Fruit fly (Drosophila melanogaster) whole organism, prepupa: ENCODE data around the gene CG9512.

Source experiments
- CG11294 ChIP-seq: fragments of 200-800 bp; sonication (Bioruptor generic); IDR thresholded peaks from 2 replicates; pipeline ENCODE4 v1.3.6; 2022; ENCODE audit warnings: missing biosample characterization, missing genetic modification characterization
- CG11762 ChIP-seq: fragments of 200-800 bp; sonication (Bioruptor generic); optimal IDR thresholded peaks from 3 replicates; lab custom pipeline; 2016; ENCODE audit warnings: missing biosample characterization, missing genetic modification characterization; ENCODE audit not compliant: insufficient read depth
- CG11902 ChIP-seq: fragments of 200-800 bp; sonication (Bioruptor generic); optimal IDR thresholded peaks from 3 replicates; lab custom pipeline; 2016; ENCODE audit warnings: missing biosample characterization, missing genetic modification characterization
- CG15336 ChIP-seq: fragments of 200-800 bp; sonication (Bioruptor generic); IDR thresholded peaks from 2 replicates; pipeline ENCODE4 v1.3.6; 2022; ENCODE audit warnings: missing biosample characterization, missing genetic modification characterization
- CG1621 ChIP-seq: fragments of 200-800 bp; sonication (Bioruptor generic); optimal IDR thresholded peaks from 3 replicates; lab custom pipeline; 2018; ENCODE audit warnings: missing biosample characterization, mild to moderate bottlenecking, missing genetic modification characterization
- CG16779 ChIP-seq: fragments of 200-800 bp; sonication (Bioruptor generic); optimal IDR thresholded peaks from 3 replicates; lab custom pipeline; 2017; ENCODE audit warnings: missing biosample characterization, mild to moderate bottlenecking, missing genetic modification characterization
- CG31627 ChIP-seq: fragments of 200-800 bp; sonication (Bioruptor generic); optimal IDR thresholded peaks from 3 replicates; lab custom pipeline; 2016; ENCODE audit warnings: missing biosample characterization, missing genetic modification characterization
- CG32006 ChIP-seq: fragments of 200-800 bp; sonication (Bioruptor generic); optimal IDR thresholded peaks from 3 replicates; lab custom pipeline; 2017; ENCODE audit warnings: missing biosample characterization, mild to moderate bottlenecking, missing genetic modification characterization
- CG34406 ChIP-seq: fragments of 200-800 bp; sonication (Bioruptor generic); optimal IDR thresholded peaks from 3 replicates; lab custom pipeline; 2016; ENCODE audit warnings: missing biosample characterization, missing genetic modification characterization
- CG3919 ChIP-seq: fragments of 200-800 bp; sonication (Bioruptor generic); optimal IDR thresholded peaks from 3 replicates; lab custom pipeline; 2016; ENCODE audit warnings: missing biosample characterization, missing genetic modification characterization
- CG4318 ChIP-seq: fragments of 200-800 bp; sonication (Bioruptor generic); optimal IDR thresholded peaks from 3 replicates; lab custom pipeline; 2017; ENCODE audit warnings: missing biosample characterization, mild to moderate bottlenecking, missing genetic modification characterization
- CG6163 ChIP-seq: fragments of 200-800 bp; sonication (Bioruptor generic); IDR thresholded peaks from 3 replicates; pipeline ENCODE4 v1.3.6; 2022; ENCODE audit warnings: missing biosample characterization, missing genetic modification characterization
- CG6808 ChIP-seq: fragments of 200-800 bp; sonication (Bioruptor generic); optimal IDR thresholded peaks from 3 replicates; lab custom pipeline; 2017; ENCODE audit warnings: missing biosample characterization, missing genetic modification characterization, mild to moderate bottlenecking, moderate library complexity, missing genetic modification reagents
- CG6854 ChIP-seq: fragments of 200-800 bp; sonication (Bioruptor generic); optimal IDR thresholded peaks from 2 replicates; lab custom pipeline; 2017; ENCODE audit warnings: missing biosample characterization, mild to moderate bottlenecking, missing genetic modification characterization
- CG8319 ChIP-seq: fragments of 200-800 bp; sonication (Bioruptor generic); optimal IDR thresholded peaks from 3 replicates; lab custom pipeline; 2016; ENCODE audit warnings: missing biosample characterization, missing genetic modification characterization
- CG8632 ChIP-seq: fragments of 200-800 bp; sonication (Bioruptor generic); optimal IDR thresholded peaks from 3 replicates; lab custom pipeline; 2016; ENCODE audit warnings: missing biosample characterization, missing genetic modification characterization
- Eip78C ChIP-seq: fragments of 200-800 bp; sonication (Bioruptor generic); peaks from one replicate; lab custom pipeline; 2016; ENCODE audit warnings: missing biosample characterization, missing genetic modification characterization
- Ets21C ChIP-seq: fragments of 200-800 bp; sonication (Bioruptor generic); optimal IDR thresholded peaks from 3 replicates; lab custom pipeline; 2016; ENCODE audit warnings: missing biosample characterization, missing genetic modification characterization
- Ets96B ChIP-seq: fragments of 200-800 bp; optimal IDR thresholded peaks from 2 replicates; lab custom pipeline; 2019; ENCODE audit warnings: missing biosample characterization, mild to moderate bottlenecking, missing genetic modification characterization, moderate library complexity
- Gug ChIP-seq: fragments of 200-800 bp; sonication (Bioruptor generic); IDR thresholded peaks from 2 replicates; pipeline ENCODE4 v1.3.6; 2022; ENCODE audit warnings: missing biosample characterization, missing genetic modification characterization
- Hr39 ChIP-seq: fragments of 200-800 bp; sonication (Bioruptor generic); optimal IDR thresholded peaks from 2 replicates; lab custom pipeline; 2016; ENCODE audit warnings: missing biosample characterization, missing genetic modification characterization
- Hr4 ChIP-seq: fragments of 200-800 bp; sonication (Bioruptor generic); optimal IDR thresholded peaks from 3 replicates; lab custom pipeline; 2016; ENCODE audit warnings: missing biosample characterization, missing genetic modification characterization
- Met ChIP-seq: fragments of 200-800 bp; sonication (Bioruptor generic); optimal IDR thresholded peaks from 3 replicates; lab custom pipeline; 2016; ENCODE audit warnings: missing biosample characterization, missing genetic modification characterization
- OdsH ChIP-seq: fragments of 200-800 bp; sonication (Bioruptor generic); optimal IDR thresholded peaks from 3 replicates; lab custom pipeline; 2016; ENCODE audit warnings: missing biosample characterization, missing genetic modification characterization
- Smox ChIP-seq: fragments of 200-800 bp; sonication (Bioruptor generic); optimal IDR thresholded peaks from 3 replicates; lab custom pipeline; 2016; ENCODE audit warnings: missing biosample characterization, missing genetic modification characterization
- Sox102F ChIP-seq: fragments of 200-800 bp; sonication (Bioruptor generic); optimal IDR thresholded peaks from 2 replicates; lab custom pipeline; 2016; ENCODE audit warnings: missing biosample characterization, mild to moderate bottlenecking, missing genetic modification characterization
- Sox14 ChIP-seq: fragments of 200-800 bp; sonication (Bioruptor generic); optimal IDR thresholded peaks from 3 replicates; lab custom pipeline; 2016; ENCODE audit warnings: missing biosample characterization, missing genetic modification characterization
- achi ChIP-seq: fragments of 200-800 bp; sonication (Bioruptor generic); optimal IDR thresholded peaks from 3 replicates; lab custom pipeline; 2016; ENCODE audit warnings: missing biosample characterization, missing genetic modification characterization
- cyc ChIP-seq: fragments of 200-800 bp; sonication (Bioruptor generic); optimal IDR thresholded peaks from 3 replicates; lab custom pipeline; 2016; ENCODE audit warnings: missing biosample characterization, missing genetic modification characterization
- eg ChIP-seq: fragments of 200-800 bp; sonication (Bioruptor generic); IDR thresholded peaks from 3 replicates; pipeline ENCODE4 v1.3.6; 2022; ENCODE audit warnings: missing biosample characterization, missing genetic modification characterization
- esn ChIP-seq: fragments of 200-800 bp; sonication (Bioruptor generic); optimal IDR thresholded peaks from 2 replicates; lab custom pipeline; 2016; ENCODE audit warnings: missing biosample characterization, mild to moderate bottlenecking, missing genetic modification characterization, moderate library complexity
- fd59A ChIP-seq: fragments of 200-800 bp; sonication (Bioruptor generic); optimal IDR thresholded peaks from 2 replicates; lab custom pipeline; 2017; ENCODE audit warnings: missing biosample characterization, mild to moderate bottlenecking, missing genetic modification characterization, missing genetic modification reagents
- fkh ChIP-seq: fragments of 200-800 bp; sonication (Bioruptor generic); optimal IDR thresholded peaks from 3 replicates; lab custom pipeline; 2017; ENCODE audit warnings: missing biosample characterization, mild to moderate bottlenecking, missing genetic modification characterization, moderate library complexity
- lz ChIP-seq: fragments of 200-800 bp; sonication (Bioruptor generic); optimal IDR thresholded peaks from 3 replicates; lab custom pipeline; 2016; ENCODE audit warnings: missing biosample characterization, missing genetic modification characterization
- pdm3 ChIP-seq: fragments of 200-800 bp; sonication (Bioruptor generic); optimal IDR thresholded peaks from 3 replicates; lab custom pipeline; 2016; ENCODE audit warnings: missing biosample characterization, missing genetic modification characterization
- spab ChIP-seq: fragments of 200-800 bp; sonication (Bioruptor generic); optimal IDR thresholded peaks from 2 replicates; lab custom pipeline; 2017; ENCODE audit warnings: missing biosample characterization, mild to moderate bottlenecking, missing genetic modification characterization, missing genetic modification reagents
- ss ChIP-seq, 2 experiments: fragments of 200-800 bp; sonication (Bioruptor generic); optimal IDR thresholded peaks; 2 replicates in 1 of 2; 3 replicates in 1 of 2; lab custom pipeline; 2017 to 2018; ENCODE audit warnings: mild to moderate bottlenecking in 2 of 2, missing biosample characterization in 2 of 2, missing genetic modification characterization in 2 of 2, moderate library complexity in 1 of 2
- svp ChIP-seq: fragments of 200-800 bp; sonication (Bioruptor generic); peaks from one replicate; lab custom pipeline; 2016; ENCODE audit warnings: missing biosample characterization, missing genetic modification characterization
- topi ChIP-seq: fragments of 200-800 bp; sonication (Bioruptor generic); optimal IDR thresholded peaks from 3 replicates; lab custom pipeline; 2016; ENCODE audit warnings: missing biosample characterization, missing genetic modification characterization
- vri ChIP-seq: fragments of 200-800 bp; sonication (Bioruptor generic); optimal IDR thresholded peaks from 3 replicates; lab custom pipeline; 2016; ENCODE audit warnings: missing biosample characterization, mild to moderate bottlenecking, missing genetic modification characterization

CG9512 gene

DNA sequence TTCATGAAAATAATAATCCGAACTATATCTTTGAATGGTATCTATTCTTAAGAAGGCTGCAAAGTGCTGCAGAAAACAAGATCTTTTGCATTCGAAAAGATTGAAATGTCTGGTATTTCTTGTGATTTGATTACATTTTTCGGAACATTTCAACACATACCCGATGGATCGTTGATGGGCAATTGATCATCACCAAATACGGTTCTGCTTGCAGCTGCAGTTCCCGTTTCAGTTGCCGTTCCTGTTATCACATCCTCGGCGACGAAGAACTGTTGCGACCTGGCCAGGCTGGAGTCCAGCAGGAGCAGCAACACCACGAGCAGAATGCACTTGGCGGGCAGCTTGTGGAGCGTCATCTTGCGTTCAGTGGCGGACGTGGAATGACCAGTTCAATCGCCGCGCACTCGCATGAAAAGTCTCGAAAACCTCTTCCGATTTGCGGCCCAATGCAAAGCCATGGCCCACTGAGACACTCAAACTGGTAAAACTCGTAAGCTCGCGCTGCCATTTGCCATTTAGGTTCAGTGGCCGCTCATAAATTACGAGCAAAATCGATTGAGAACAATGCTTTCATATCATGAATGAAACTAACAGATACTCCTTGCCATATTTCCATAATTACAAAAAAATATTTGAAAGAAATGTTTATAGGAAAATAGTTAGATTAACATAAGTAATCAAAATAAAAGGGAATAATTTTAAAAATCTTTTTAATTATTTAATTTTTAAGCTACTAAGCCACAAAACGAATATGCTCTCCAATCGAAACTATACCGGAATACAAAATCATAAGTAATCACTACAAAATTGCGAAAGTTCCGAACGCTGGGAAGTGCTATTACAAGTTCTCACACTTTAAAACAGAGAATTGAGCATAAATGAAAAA, 5.4 kb upstream of the CG9512 start, which contains the start of gene CG14406 (continued):
- TF ChIP-seq CG8632 (GFP tag; lab: Kevin White, UChicago) (peak; percentile 9), pdm3 (GFP tag; lab: Kevin White, UChicago) (no peak), CG15336 (GFP tag; lab: Robert Waterston, UW) (peak; percentile 69), CG32006 (GFP tag; lab: Kevin White, UChicago) (peak; percentile 4), Ets96B (tag; lab: Kevin White, UChicago) (peak; percentile 5), CG34406 (GFP tag; lab: Kevin White, UChicago) (peak; percentile 6)

DNA sequence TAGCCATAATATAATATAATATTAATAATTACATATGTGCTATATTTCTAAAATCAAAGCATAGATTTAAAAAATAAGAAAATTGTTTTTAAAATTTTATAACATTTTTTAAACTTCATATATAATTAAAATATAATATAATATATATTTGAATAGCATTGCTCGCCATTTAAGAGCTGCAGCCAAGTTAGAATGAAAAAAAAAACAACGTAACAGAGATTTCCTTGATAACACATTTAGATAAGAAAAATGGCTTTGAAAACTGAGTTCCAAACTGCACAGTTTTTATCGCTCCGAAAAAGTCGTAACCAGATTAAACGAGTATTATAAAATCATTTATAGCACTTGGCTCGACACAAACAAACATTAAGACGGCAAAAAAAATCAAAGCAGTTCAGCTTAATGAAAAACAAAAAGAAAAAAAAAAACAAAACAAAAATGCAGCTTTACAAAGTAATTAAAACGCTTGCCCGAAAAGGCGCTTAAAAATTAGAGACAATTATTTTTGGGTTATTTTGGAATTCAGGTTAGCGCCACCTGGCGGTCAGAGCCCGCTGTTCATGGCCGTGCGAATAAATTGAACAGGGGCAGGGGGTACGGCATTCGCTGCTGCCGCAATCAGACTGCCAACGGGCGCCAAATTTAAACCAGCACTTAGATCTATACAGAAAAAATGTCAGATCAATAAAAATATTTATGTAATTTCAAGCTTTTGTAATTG, 4.5 kb upstream of the CG9512 start, which contains the start of gene fiz:
Gene fiz (minus strand): TSS at position 51 of the 721 bp plus-strand sequence.
- TF ChIP-seq CG11762 (GFP tag; lab: Kevin White, UChicago): no peak
- no peak for TF ChIP-seq CG16779 (tag; lab: Kevin White, UChicago)
- peak; percentile 2 for TF ChIP-seq Hr39 (GFP tag; lab: Kevin White, UChicago)
- TF ChIP-seq eg (GFP tag; lab: Robert Waterston, UW): no peak
- peak; percentile 6 for TF ChIP-seq Eip78C (GFP tag; lab: Kevin White, UChicago)
- no peak for TF ChIP-seq Smox (GFP tag; lab: Kevin White, UChicago)
- TF ChIP-seq vri (GFP tag; lab: Kevin White, UChicago): peak; percentile 27
- TF ChIP-seq Ets21C (GFP tag; lab: Kevin White, UChicago): no peak
- no peak for TF ChIP-seq topi
- no peak for TF ChIP-seq CG4318 (GFP tag; lab: Kevin White, UChicago)
- TF ChIP-seq pdm3 (GFP tag; lab: Kevin White, UChicago): no peak
- 0 out of 3 replicates have a peak, but pooled peaks have one; percentile 25 for TF ChIP-seq CG6163 (GFP tag; lab: Robert Waterston, UW)
- TF ChIP-seq OdsH (GFP tag; lab: Kevin White, UChicago): no peak
- 0 out of 2 replicates have a peak, but pooled peaks have one; percentile 30 for TF ChIP-seq CG15336 (GFP tag; lab: Robert Waterston, UW)

DNA sequence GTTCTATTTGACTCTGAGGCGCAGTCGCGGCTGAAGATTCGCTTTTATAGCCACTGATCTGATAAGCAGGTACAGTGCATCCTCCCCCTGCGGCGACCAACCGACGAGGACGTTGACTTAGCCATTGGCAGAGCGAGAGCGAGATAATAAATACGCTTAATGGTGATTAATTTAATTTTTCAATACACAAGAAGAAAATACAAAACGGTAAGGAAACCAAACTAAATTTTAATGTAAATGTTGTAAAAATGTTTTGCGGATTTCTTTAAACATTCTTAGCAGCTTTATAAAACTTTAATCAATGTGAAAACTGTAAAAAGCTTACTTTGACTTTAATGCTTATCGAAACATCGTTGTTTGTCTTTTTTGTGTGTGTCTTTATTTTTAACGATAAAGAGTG, 3.7 kb upstream of the CG9512 start:
- peak; percentile 13 for TF ChIP-seq esn
- peak; percentile 22 for TF ChIP-seq Hr39 (GFP tag; lab: Kevin White, UChicago)
- TF ChIP-seq CG11902 (GFP tag; lab: Kevin White, UChicago): no peak
- no peak for TF ChIP-seq CG8632 (GFP tag; lab: Kevin White, UChicago)
- peak; percentile 57 for TF ChIP-seq Eip78C (GFP tag; lab: Kevin White, UChicago)
- TF ChIP-seq svp (GFP tag; lab: Kevin White, UChicago): peak; percentile 74
- peak; percentile 21 for TF ChIP-seq CG32006 (GFP tag; lab: Kevin White, UChicago)
- TF ChIP-seq Met (GFP tag; lab: Kevin White, UChicago): peak; percentile 18

DNA sequence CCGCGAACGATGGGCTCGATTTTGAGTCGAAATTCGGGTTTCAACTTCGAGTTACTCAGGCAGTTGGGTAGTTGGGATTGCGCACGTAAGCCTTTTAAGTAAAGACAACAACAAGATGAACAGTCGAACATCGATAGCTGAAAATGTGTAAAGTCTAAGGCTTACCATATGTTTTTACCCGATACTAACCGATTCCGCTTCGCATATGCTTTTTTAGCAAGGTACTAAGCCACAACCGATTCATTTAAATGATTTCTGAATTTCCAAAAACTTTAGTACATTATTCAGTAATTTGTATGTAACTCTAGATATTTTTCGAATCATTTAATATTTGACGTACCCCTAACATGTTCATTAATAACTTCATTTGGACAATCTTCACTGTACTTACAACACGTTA, 7.8 kb downstream of the CG9512 start:
- TF ChIP-seq cyc (GFP tag; lab: Kevin White, UChicago) (peak; percentile 74), Hr39 (GFP tag; lab: Kevin White, UChicago) (peak; percentile 70), spab (GFP tag; lab: Kevin White, UChicago) (no peak), OdsH (GFP tag; lab: Kevin White, UChicago) (peak; percentile 76), achi (peak; percentile 72), CG4318 (GFP tag; lab: Kevin White, UChicago) (peak; percentile 46), ss (GFP tag; optimal IDR thresholded peaks at IDR 0.05; lab: Kevin White, UChicago) (no peak), Gug (no peak), vri (GFP tag; lab: Kevin White, UChicago) (no peak), CG31627 (GFP tag; lab: Kevin White, UChicago) (peak; percentile 72), Hr4 (GFP tag; lab: Kevin White, UChicago) (peak; percentile 8), fkh (GFP tag; lab: Kevin White, UChicago) (no peak), CG6854 (GFP tag; lab: Kevin White, UChicago) (peak; percentile 20), CG11294 (GFP tag; lab: Robert Waterston, UW) (no peak; the same call in 1 of the 2 replicates), Sox14 (GFP tag; lab: Kevin White, UChicago) (peak; percentile 47), fd59A (GFP tag; lab: Kevin White, UChicago) (no peak), lz (peak; percentile 59), topi (peak; percentile 70), CG1621 (tag; lab: Kevin White, UChicago) (no peak), CG3919 (GFP tag; lab: Kevin White, UChicago) (peak; percentile 69), CG6808 (GFP tag; lab: Kevin White, UChicago) (peak; percentile 2), Sox102F (peak; percentile 75), CG8319 (GFP tag; lab: Kevin White, UChicago) (peak; percentile 66), CG15336 (GFP tag; lab: Robert Waterston, UW) (peak; percentile 70), Ets21C (GFP tag; lab: Kevin White, UChicago) (peak; percentile 58), Met (GFP tag; lab: Kevin White, UChicago) (peak; percentile 79), svp (GFP tag; lab: Kevin White, UChicago) (peak; percentile 75)
